Fruit fly (Drosophila melanogaster): ENCODE measurements around the gene RpS14b.
A peak's percentile ranks its signal among the peaks of the same experiment; 100 is the strongest.

RpS14b gene

DNA sequence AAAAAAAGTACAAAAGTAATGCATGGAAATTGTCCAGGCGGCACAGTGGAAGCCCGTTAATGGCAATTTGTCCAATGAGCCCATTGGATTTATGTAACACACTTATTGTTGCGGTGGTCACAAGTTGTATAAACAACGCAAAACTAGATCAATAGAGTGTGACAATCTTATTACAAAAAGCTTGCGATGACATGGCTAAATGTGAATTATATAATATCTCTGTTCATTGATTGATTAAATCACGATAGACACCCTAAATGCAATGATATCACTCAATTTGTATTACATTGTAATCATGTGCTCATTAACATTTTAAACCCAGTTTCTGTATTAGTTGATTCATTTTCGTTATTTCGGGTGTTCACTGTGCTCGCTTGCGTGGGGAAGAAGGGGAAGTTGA, 43.3 kb downstream of the RpS14b start (continued):
- TF ChIP-seq Atf6 (GFP tag; IDR thresholded peaks at IDR 0.05) (no peak), dm (GFP tag; optimal IDR thresholded peaks at IDR 0.05) (no peak), B-H2 (GFP tag; optimal IDR thresholded peaks at IDR 0.05) (no peak), Max (GFP tag; optimal IDR thresholded peaks at IDR 0.05) (no peak), bowl (GFP tag; IDR thresholded peaks at IDR 0.05) (no peak), Sin3A (optimal IDR thresholded peaks at IDR 0.05) (no peak), sens-2 (GFP tag; IDR thresholded peaks at IDR 0.05) (no peak), Vsx1 (GFP tag; optimal IDR thresholded peaks at IDR 0.05) (no peak), gt (GFP tag; IDR thresholded peaks at IDR 0.05) (no peak), CG2120 (GFP tag; optimal IDR thresholded peaks at IDR 0.05) (no peak), sob (GFP tag; IDR thresholded peaks at IDR 0.05) (no peak), CG10321 (GFP tag; IDR thresholded peaks at IDR 0.05) (no peak), trem (tag; optimal IDR thresholded peaks at IDR 0.05) (no peak), CG17328 (GFP tag; IDR thresholded peaks at IDR 0.05) (no peak), CG1024 (GFP tag; IDR thresholded peaks at IDR 0.05) (no peak), CG3995 (GFP tag; optimal IDR thresholded peaks at IDR 0.05) (no peak), CG4820 (GFP tag; optimal IDR thresholded peaks at IDR 0.05) (no peak), ATbp (GFP tag; optimal IDR thresholded peaks at IDR 0.05) (peak; percentile 40), CG4730 (GFP tag; IDR thresholded peaks at IDR 0.05) (no peak), Oli (tag; optimal IDR thresholded peaks at IDR 0.05) (peak; percentile 13), vnd (GFP tag; IDR thresholded peaks at IDR 0.05; ENCODE audit: partially characterized antibody) (no peak), CG2678 (tag; optimal IDR thresholded peaks at IDR 0.05) (peak; percentile 36), CG10274 (GFP tag; optimal IDR thresholded peaks at IDR 0.05) (no peak), Dref (GFP tag; IDR thresholded peaks at IDR 0.05) (no peak), Xbp1 (GFP tag; optimal IDR thresholded peaks at IDR 0.05) (no peak), hbn (GFP tag; IDR thresholded peaks at IDR 0.05; ENCODE audit: partially characterized antibody) (no peak), CG2712 (tag; optimal IDR thresholded peaks at IDR 0.05) (peak; percentile 42), Gug (GFP tag; IDR thresholded peaks at IDR 0.05) (no peak), stc (GFP tag; IDR thresholded peaks at IDR 0.05) (no peak), her (GFP tag; optimal IDR thresholded peaks at IDR 0.05) (no peak), dimm (GFP tag; IDR thresholded peaks at IDR 0.05) (no peak), CG5180 (GFP tag; optimal IDR thresholded peaks at IDR 0.05) (no peak), D19A (tag; optimal IDR thresholded peaks at IDR 0.05) (peak; percentile 3), NK7.1 (GFP tag; optimal IDR thresholded peaks at IDR 0.05) (no peak), CG18599 (GFP tag; optimal IDR thresholded peaks at IDR 0.05) (no peak), nmo (GFP tag; optimal IDR thresholded peaks at IDR 0.05) (peak; percentile 30), CG7556 (GFP tag; optimal IDR thresholded peaks at IDR 0.05) (peak; percentile 3), CG9215 (GFP tag; IDR thresholded peaks at IDR 0.05) (no peak), pfk (GFP tag; optimal IDR thresholded peaks at IDR 0.05) (no peak), Ets97D (GFP tag; optimal IDR thresholded peaks at IDR 0.05) (no peak), CG15011 (GFP tag; optimal IDR thresholded peaks at IDR 0.05) (no peak), Fer3 (tag; optimal IDR thresholded peaks at IDR 0.05) (no peak), Tbp (GFP tag; optimal IDR thresholded peaks at IDR 0.05) (no peak), CG13123 (GFP tag; optimal IDR thresholded peaks at IDR 0.05) (no peak), CG8478 (optimal IDR thresholded peaks at IDR 0.05) (no peak), esg (GFP tag; conservative IDR thresholded peaks at IDR 0.05) (no peak), CG11398 (GFP tag; optimal IDR thresholded peaks at IDR 0.05) (no peak), CG11247 (GFP tag; IDR thresholded peaks at IDR 0.05) (no peak), ind (GFP tag; optimal IDR thresholded peaks at IDR 0.05) (no peak), cas (GFP tag; IDR thresholded peaks at IDR 0.05) (no peak), ac (GFP tag; optimal IDR thresholded peaks at IDR 0.05) (no peak), CG7745 (tag; optimal IDR thresholded peaks at IDR 0.05) (no peak), slou (GFP tag; optimal IDR thresholded peaks at IDR 0.05) (no peak), eve (GFP tag; optimal IDR thresholded peaks at IDR 0.05) (peak in 1 of 2 experiments; percentile 70)
